Worm (Caenorhabditis elegans) whole organism, midembryonic: ENCODE measurements around the gene sra-13.

Source experiments
- T22C8.4 ChIP-seq: fragments of 200-800 bp; sonication (Bioruptor generic); IDR thresholded peaks from 2 replicates; pipeline ENCODE4 v1.3.6; 2022; ENCODE audit warnings: missing genetic modification characterization, missing compliant biosample characterization
- flt-1 ChIP-seq: fragments of 200-800 bp; sonication (Bioruptor generic); IDR thresholded peaks from 2 replicates; pipeline ENCODE4 v1.3.6; 2022; ENCODE audit warnings: missing genetic modification characterization, missing compliant biosample characterization
- med-1 ChIP-seq: sonication (generic microtip); optimal IDR thresholded peaks from 2 replicates; lab custom pipeline; 2017; ENCODE audit warnings: missing genetic modification characterization, mild to moderate bottlenecking, missing compliant biosample characterization, antibody characterized with exemption, missing genetic modification reagents; ENCODE audit not compliant: insufficient read depth

- TF ChIP-seq med-1 (GFP tag; lab: Kevin White, UChicago) (no peak), flt-1 (GFP tag; lab: Robert Waterston, UW) (no peak), T22C8.4 (no peak)
Observed at ce11 chrII:8386897-8387296, 20.6 kb upstream of the sra-13 start.
